Comparison of ENCODE assay signal across 5 fruit fly cellular contexts in the genomic region with DNA sequence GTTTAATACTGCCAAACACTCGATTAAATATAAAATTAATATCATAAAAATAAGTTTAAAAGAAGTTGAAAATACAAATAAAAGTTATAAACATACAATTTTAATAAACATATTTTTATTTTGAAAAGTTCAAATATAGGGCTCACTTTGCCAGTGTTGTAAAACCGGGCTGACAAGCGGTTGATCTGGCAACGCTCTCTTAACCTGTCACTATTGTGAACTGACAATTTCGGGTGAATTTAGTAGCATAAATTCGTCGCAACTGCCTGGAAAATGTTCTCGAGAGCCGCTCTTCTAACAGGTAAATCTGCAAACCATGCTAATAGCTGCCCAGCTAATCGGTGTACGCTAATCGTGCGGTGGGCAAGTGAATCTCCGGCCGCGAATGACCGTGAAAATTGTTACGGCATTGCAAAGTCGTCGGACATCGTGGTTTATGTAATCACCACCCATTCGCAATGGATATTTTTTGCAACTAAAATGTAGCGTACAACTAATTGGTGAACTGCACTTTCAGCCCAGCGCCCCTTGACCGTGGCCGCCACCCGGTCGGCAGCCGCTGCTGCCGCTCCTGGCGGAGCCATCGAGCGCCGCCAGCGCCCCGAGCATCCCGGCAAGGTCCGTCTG.
TF ChIP-seq lines count a peak whose summit lies in the region.

A gene (plus strand): TSS at position 205 of the 627 bp plus-strand sequence.

- TF ChIP-seq CTCF in whole organism, embryonic (GFP tag; optimal IDR thresholded peaks at IDR 0.05; lab: Kevin White, UChicago) = peak; percentile 46

TF ChIP-seq in whole organism, adult, 20 proteins besides CTCF, POLR2A, EP300 and RAD21 (continues in another document):
- TF ChIP-seq pad (GFP tag; optimal IDR thresholded peaks at IDR 0.05; lab: Kevin White, UChicago) (peak; percentile 57), Clk (GFP tag; optimal IDR thresholded peaks at IDR 0.05; lab: Kevin White, UChicago) (no peak), CG7101 (tag; optimal IDR thresholded peaks at IDR 0.05; lab: Kevin White, UChicago) (peak; percentile 61), CG33017 (tag; optimal IDR thresholded peaks at IDR 0.05; lab: Kevin White, UChicago) (no peak), Hr96 (GFP tag; optimal IDR thresholded peaks at IDR 0.05; lab: Kevin White, UChicago) (no peak), ovo (GFP tag; optimal IDR thresholded peaks at IDR 0.05; lab: Kevin White, UChicago) (no peak), CG7045 (GFP tag; optimal IDR thresholded peaks at IDR 0.05; lab: Kevin White, UChicago) (no peak), cic (GFP tag; optimal IDR thresholded peaks at IDR 0.05; lab: Kevin White, UChicago) (peak; percentile 36), CG14711 (tag; optimal IDR thresholded peaks at IDR 0.05; lab: Kevin White, UChicago) (peak; percentile 14), CG5204 (GFP tag; optimal IDR thresholded peaks at IDR 0.05; lab: Kevin White, UChicago) (no peak), Crg-1 (GFP tag; optimal IDR thresholded peaks at IDR 0.05; lab: Kevin White, UChicago) (peak; percentile 72), bab1 (GFP tag; optimal IDR thresholded peaks at IDR 0.05; lab: Kevin White, UChicago) (peak; percentile 5), CG12768 (GFP tag; optimal IDR thresholded peaks at IDR 0.05; lab: Kevin White, UChicago) (peak; percentile 25), CG1620 (GFP tag; optimal IDR thresholded peaks at IDR 0.05; lab: Kevin White, UChicago) (peak; percentile 72), toe (GFP tag; optimal IDR thresholded peaks at IDR 0.05; lab: Kevin White, UChicago) (no peak), Mnt (GFP tag; optimal IDR thresholded peaks at IDR 0.05; lab: Kevin White, UChicago) (peak; percentile 38), CG11617 (GFP tag; optimal IDR thresholded peaks at IDR 0.05; lab: Kevin White, UChicago) (peak; percentile 21)

TF ChIP-seq in whole organism, embryonic, 481 proteins besides CTCF, POLR2A, EP300 and RAD21 (continues in another document):
- TF ChIP-seq nmo (GFP tag; optimal IDR thresholded peaks at IDR 0.05; lab: Kevin White, UChicago) (peak; percentile 50), Nf-YB (GFP tag; optimal IDR thresholded peaks at IDR 0.05; lab: Kevin White, UChicago) (no peak), Ssrp (tag; optimal IDR thresholded peaks at IDR 0.05; lab: Kevin White, UChicago) (no peak), knrl (GFP tag; IDR thresholded peaks at IDR 0.05; lab: Robert Waterston, UW; ENCODE audit: partially characterized antibody) (peak; percentile 32; the same call in 1 of the 3 replicates), bigmax (GFP tag; optimal IDR thresholded peaks at IDR 0.05; lab: Kevin White, UChicago) (peak; percentile 70), CG16863 (GFP tag; optimal IDR thresholded peaks at IDR 0.05; lab: Kevin White, UChicago) (no peak), inv (GFP tag; IDR thresholded peaks at IDR 0.05; lab: Robert Waterston, UW; ENCODE audit: partially characterized antibody) (no peak), CG31224 (GFP tag; IDR thresholded peaks at IDR 0.05; lab: Robert Waterston, UW) (no peak), Opbp (GFP tag; IDR thresholded peaks at IDR 0.05; lab: Robert Waterston, UW; ENCODE audit: partially characterized antibody) (peak; percentile 42; the same call in 1 of the 3 replicates), CG2712 (tag; optimal IDR thresholded peaks at IDR 0.05; lab: Kevin White, UChicago) (peak; percentile 100), Deaf1 (tag; optimal IDR thresholded peaks at IDR 0.05; lab: Kevin White, UChicago) (no peak), CG9797 (GFP tag; optimal IDR thresholded peaks at IDR 0.05; lab: Kevin White, UChicago) (peak; percentile 39), Ets97D (GFP tag; optimal IDR thresholded peaks at IDR 0.05; lab: Kevin White, UChicago) (peak; percentile 65), zfh2 (GFP tag; optimal IDR thresholded peaks at IDR 0.05; lab: Kevin White, UChicago) (peak; percentile 41), Bdp1 (GFP tag; optimal IDR thresholded peaks at IDR 0.05; lab: Kevin White, UChicago) (no peak), phol (tag; optimal IDR thresholded peaks at IDR 0.05; lab: Kevin White, UChicago) (peak; percentile 51)

TF ChIP-seq in whole organism, prepupa, 60 proteins besides CTCF, POLR2A, EP300 and RAD21:
- TF ChIP-seq Lpt (GFP tag; optimal IDR thresholded peaks at IDR 0.05; lab: Kevin White, UChicago) (no peak), Eip93F (GFP tag; optimal IDR thresholded peaks at IDR 0.05; lab: Kevin White, UChicago) (no peak), CG11294 (GFP tag; IDR thresholded peaks at IDR 0.05; lab: Robert Waterston, UW) (no peak), CG6854 (GFP tag; optimal IDR thresholded peaks at IDR 0.05; lab: Kevin White, UChicago) (peak; percentile 20), CG32006 (GFP tag; optimal IDR thresholded peaks at IDR 0.05; lab: Kevin White, UChicago) (no peak), achi (GFP tag; optimal IDR thresholded peaks at IDR 0.05; lab: Kevin White, UChicago) (peak; percentile 99), esn (GFP tag; optimal IDR thresholded peaks at IDR 0.05; lab: Kevin White, UChicago) (peak; percentile 19), CG34406 (GFP tag; optimal IDR thresholded peaks at IDR 0.05; lab: Kevin White, UChicago) (no peak), CG3032 (tag; optimal IDR thresholded peaks at IDR 0.05; lab: Kevin White, UChicago) (no peak), CG11762 (GFP tag; optimal IDR thresholded peaks at IDR 0.05; lab: Kevin White, UChicago; ENCODE audit: insufficient read depth) (no peak), Hr39 (GFP tag; optimal IDR thresholded peaks at IDR 0.05; lab: Kevin White, UChicago) (no peak), eg (GFP tag; IDR thresholded peaks at IDR 0.05; lab: Robert Waterston, UW) (no peak), CG10631 (GFP tag; optimal IDR thresholded peaks at IDR 0.05; lab: Kevin White, UChicago) (no peak), CG8119 (GFP tag; IDR thresholded peaks at IDR 0.05; lab: Robert Waterston, UW) (no peak), OdsH (GFP tag; optimal IDR thresholded peaks at IDR 0.05; lab: Kevin White, UChicago) (no peak), CG31627 (GFP tag; optimal IDR thresholded peaks at IDR 0.05; lab: Kevin White, UChicago) (no peak), CG1621 (tag; optimal IDR thresholded peaks at IDR 0.05; lab: Kevin White, UChicago) (peak; percentile 19)
TF ChIP-seq in whole organism, prepupa: peak in this region for 4.

TF ChIP-seq in whole organism, pupa, 21 proteins besides CTCF, POLR2A, EP300 and RAD21:
- TF ChIP-seq Pif1B (GFP tag; optimal IDR thresholded peaks at IDR 0.05; lab: Kevin White, UChicago) = no peak
- no peak for TF ChIP-seq CG14655 (GFP tag; optimal IDR thresholded peaks at IDR 0.05; lab: Kevin White, UChicago)
- TF ChIP-seq fd96Ca (GFP tag; IDR thresholded peaks at IDR 0.05; lab: Robert Waterston, UW) = no peak
- no peak for TF ChIP-seq EcR (GFP tag; optimal IDR thresholded peaks at IDR 0.05; lab: Kevin White, UChicago)
- TF ChIP-seq Ets98B (GFP tag; IDR thresholded peaks at IDR 0.05; lab: Robert Waterston, UW) = peak; percentile 14; the same call in 1 of the 2 replicates
- no peak for TF ChIP-seq CG34367 (tag; optimal IDR thresholded peaks at IDR 0.05; lab: Kevin White, UChicago)
- peak; percentile 6 for TF ChIP-seq Snoo (tag; optimal IDR thresholded peaks at IDR 0.05; lab: Kevin White, UChicago)
- TF ChIP-seq CG17806 (tag; optimal IDR thresholded peaks at IDR 0.05; lab: Kevin White, UChicago) = no peak
- TF ChIP-seq CG12605 (GFP tag; IDR thresholded peaks at IDR 0.05; lab: Robert Waterston, UW) = no peak
- no peak for TF ChIP-seq rn (GFP tag; IDR thresholded peaks at IDR 0.05; lab: Robert Waterston, UW)

TF ChIP-seq in whole organism, wandering third instar larva, 38 proteins besides CTCF, POLR2A, EP300 and RAD21:
- TF ChIP-seq br (GFP tag; optimal IDR thresholded peaks at IDR 0.05; lab: Kevin White, UChicago) (no peak), Dfd (GFP tag; optimal IDR thresholded peaks at IDR 0.05; lab: Kevin White, UChicago) (no peak), Rel (GFP tag; optimal IDR thresholded peaks at IDR 0.05; lab: Kevin White, UChicago) (no peak), Rel (tag; optimal IDR thresholded peaks at IDR 0.05; lab: Kevin White, UChicago) (peak; percentile 46), Dif (GFP tag; optimal IDR thresholded peaks at IDR 0.05; lab: Kevin White, UChicago; ENCODE audit: partially characterized antibody) (peak; percentile 42)
